Fruit fly (Drosophila melanogaster) whole organism, embryonic: ENCODE results near the gene CG14882.
A peak's percentile ranks its signal among the peaks of the same experiment; 100 is the strongest.

ENCODE experiments used
- Atf6 ChIP-seq: fragments of 200-800 bp; sonication (Bioruptor generic); IDR thresholded peaks from 2 replicates; pipeline ENCODE4 v1.3.6; 2022; ENCODE audit warnings: missing biosample characterization, missing genetic modification characterization
- B-H1 ChIP-seq: fragments of 200-800 bp; sonication (Bioruptor generic); IDR thresholded peaks from 3 replicates; pipeline ENCODE4 v1.3.6; 2022; ENCODE audit warnings: missing biosample characterization, missing genetic modification characterization
- CG11085 ChIP-seq: fragments of 200-800 bp; sonication (Bioruptor generic); IDR thresholded peaks from 2 replicates; pipeline ENCODE4 v1.3.6; 2022; ENCODE audit warnings: missing biosample characterization, missing genetic modification characterization
- CG12942 ChIP-seq: fragments of 200-800 bp; sonication (Bioruptor generic); optimal IDR thresholded peaks from 3 replicates; lab custom pipeline; 2016; ENCODE audit warnings: missing biosample characterization, missing genetic modification characterization
- CG14441 ChIP-seq: fragments of 200-800 bp; sonication (Bioruptor generic); IDR thresholded peaks from 2 replicates; pipeline ENCODE4 v1.3.6; 2022; ENCODE audit warnings: missing biosample characterization, missing genetic modification characterization
- CG1647 ChIP-seq: fragments of 200-800 bp; sonication (Bioruptor generic); optimal IDR thresholded peaks from 3 replicates; lab custom pipeline; 2016; ENCODE audit warnings: missing biosample characterization, missing genetic modification characterization
- CG2712 ChIP-seq: fragments of 200-800 bp; optimal IDR thresholded peaks from 3 replicates; lab custom pipeline; 2019; ENCODE audit warnings: missing biosample characterization, mild to moderate bottlenecking, missing genetic modification characterization, moderate library complexity
- CG2889 ChIP-seq: fragments of 200-800 bp; sonication (Bioruptor generic); IDR thresholded peaks from 3 replicates; pipeline ENCODE4 v1.3.6; 2022; ENCODE audit warnings: missing biosample characterization, missing genetic modification characterization
- CG31224 ChIP-seq: fragments of 200-800 bp; sonication (Bioruptor generic); IDR thresholded peaks from 2 replicates; pipeline ENCODE4 v1.3.6; 2022; ENCODE audit warnings: missing biosample characterization, missing genetic modification characterization
- CG3281 ChIP-seq: fragments of 200-800 bp; sonication (Bioruptor generic); optimal IDR thresholded peaks from 3 replicates; lab custom pipeline; 2017; ENCODE audit warnings: missing biosample characterization, mild to moderate bottlenecking, missing genetic modification characterization
- CG33213 ChIP-seq: fragments of 200-800 bp; sonication (Bioruptor generic); optimal IDR thresholded peaks from 3 replicates; lab custom pipeline; 2016; ENCODE audit warnings: missing biosample characterization, missing genetic modification characterization
- CG33557 ChIP-seq: fragments of 200-800 bp; sonication (Bioruptor generic); optimal IDR thresholded peaks from 2 replicates; lab custom pipeline; 2019; ENCODE audit warnings: missing biosample characterization, mild to moderate bottlenecking, missing genetic modification characterization, moderate library complexity
- CG42726 ChIP-seq: fragments of 200-800 bp; sonication (Bioruptor generic); IDR thresholded peaks from 2 replicates; pipeline ENCODE4 v1.3.6; 2022; ENCODE audit warnings: missing biosample characterization, missing genetic modification characterization; ENCODE audit not compliant: partially characterized antibody
- CG4328 ChIP-seq: fragments of 200-800 bp; sonication (Bioruptor generic); optimal IDR thresholded peaks from 3 replicates; lab custom pipeline; 2017; ENCODE audit warnings: missing biosample characterization, missing genetic modification reagents, missing genetic modification characterization
- CG7928 ChIP-seq: fragments of 200-800 bp; sonication (Bioruptor generic); optimal IDR thresholded peaks from 2 replicates; lab custom pipeline; 2017; ENCODE audit warnings: missing biosample characterization, mild to moderate bottlenecking, missing genetic modification characterization
- CG9215 ChIP-seq: fragments of 200-800 bp; sonication (Bioruptor generic); IDR thresholded peaks from 2 replicates; pipeline ENCODE4 v1.3.6; 2022; ENCODE audit warnings: missing biosample characterization, missing genetic modification characterization
- D19A ChIP-seq: fragments of 200-800 bp; optimal IDR thresholded peaks from 3 replicates; lab custom pipeline; 2019; ENCODE audit warnings: missing biosample characterization, mild to moderate bottlenecking, missing genetic modification characterization, moderate library complexity
- Eip74EF ChIP-seq, 2 experiments: fragments of 200-800 bp in 1 of 2; fragments of >200 bp in 1 of 2; sonication (Bioruptor generic) in 1 of 2; optimal IDR thresholded peaks; 2 replicates each; lab custom pipeline; 2017 to 2019; ENCODE audit warnings: missing biosample characterization in 2 of 2, missing genetic modification characterization in 2 of 2, mild to moderate bottlenecking in 1 of 2, moderate library complexity in 1 of 2
- Ets65A ChIP-seq: fragments of 200-800 bp; sonication (Bioruptor generic); peaks from one replicate; lab custom pipeline; 2016; ENCODE audit warnings: missing biosample characterization, missing genetic modification characterization
- Gug ChIP-seq: fragments of 200-800 bp; sonication (Bioruptor generic); IDR thresholded peaks from 4 replicates; pipeline ENCODE4 v1.3.6; 2022; ENCODE audit warnings: missing biosample characterization, missing genetic modification characterization
- Hmr ChIP-seq: fragments of 200-800 bp; sonication (Bioruptor generic); optimal IDR thresholded peaks from 3 replicates; lab custom pipeline; 2017; ENCODE audit warnings: mild to moderate bottlenecking, missing biosample characterization, missing genetic modification reagents, missing genetic modification characterization
- Hr3 ChIP-seq: fragments of 200-800 bp; sonication (Bioruptor generic); optimal IDR thresholded peaks from 3 replicates; lab custom pipeline; 2016; ENCODE audit warnings: missing biosample characterization, missing genetic modification characterization
- Kr ChIP-seq: fragments of 200-800 bp; sonication (Bioruptor generic); optimal IDR thresholded peaks from 2 replicates; lab custom pipeline; 2017; ENCODE audit warnings: missing biosample characterization, mild to moderate bottlenecking, missing genetic modification characterization
- Med ChIP-seq: fragments of 200-800 bp; sonication (Bioruptor generic); peaks from one replicate; lab custom pipeline; 2016; ENCODE audit warnings: missing biosample characterization, missing genetic modification characterization, mild to moderate bottlenecking, inconsistent platforms, moderate library complexity
- al ChIP-seq: fragments of 200-800 bp; sonication (Bioruptor generic); IDR thresholded peaks from 2 replicates; pipeline ENCODE4 v1.3.6; 2022; ENCODE audit warnings: missing biosample characterization, missing genetic modification characterization
- ase ChIP-seq: fragments of 200-800 bp; sonication (Bioruptor generic); IDR thresholded peaks from 3 replicates; pipeline ENCODE4 v1.3.6; 2022; ENCODE audit warnings: missing biosample characterization, missing genetic modification characterization
- az2 ChIP-seq: fragments of 200-800 bp; sonication (Bioruptor generic); optimal IDR thresholded peaks from 3 replicates; lab custom pipeline; 2016; ENCODE audit warnings: missing biosample characterization, missing genetic modification characterization
- bcd ChIP-seq: fragments of 200-800 bp; sonication (Bioruptor generic); optimal IDR thresholded peaks from 2 replicates; lab custom pipeline; 2017; ENCODE audit warnings: missing biosample characterization, mild to moderate bottlenecking, missing genetic modification characterization
- bsh ChIP-seq, 2 experiments: fragments of 200-800 bp; sonication (Bioruptor generic); optimal IDR thresholded peaks; 2 replicates each; lab custom pipeline; 2017 to 2018; ENCODE audit warnings: mild to moderate bottlenecking in 2 of 2, missing biosample characterization in 2 of 2, missing genetic modification characterization in 2 of 2, moderate library complexity in 1 of 2
- chif ChIP-seq, 2 experiments: fragments of 200-800 bp; sonication (Bioruptor generic); optimal IDR thresholded peaks; 3 replicates each; lab custom pipeline; 2016; ENCODE audit warnings: missing biosample characterization in 2 of 2, missing genetic modification characterization in 2 of 2
- chinmo ChIP-seq: fragments of 200-800 bp; sonication (Bioruptor generic); IDR thresholded peaks from 4 replicates; pipeline ENCODE4 v1.3.6; 2022; ENCODE audit warnings: missing biosample characterization, missing genetic modification characterization; ENCODE audit not compliant: partially characterized antibody
- ci ChIP-seq: fragments of 200-800 bp; sonication (Bioruptor generic); IDR thresholded peaks from 3 replicates; pipeline ENCODE4 v1.3.6; 2022; ENCODE audit warnings: missing biosample characterization, missing genetic modification characterization
- disco-r ChIP-seq: fragments of 200-800 bp; sonication (Bioruptor generic); optimal IDR thresholded peaks from 2 replicates; lab custom pipeline; 2016; ENCODE audit warnings: missing biosample characterization, missing genetic modification characterization
- dmrt99B ChIP-seq: fragments of 200-800 bp; sonication (Bioruptor generic); optimal IDR thresholded peaks from 2 replicates; lab custom pipeline; 2018; ENCODE audit warnings: missing biosample characterization, mild to moderate bottlenecking, missing genetic modification characterization, moderate library complexity
- gsb-n ChIP-seq: fragments of 200-800 bp; sonication (Bioruptor generic); optimal IDR thresholded peaks from 3 replicates; lab custom pipeline; 2018; ENCODE audit warnings: missing biosample characterization, mild to moderate bottlenecking, missing genetic modification characterization
- h ChIP-seq: fragments of >200 bp; optimal IDR thresholded peaks from 2 replicates; lab custom pipeline; 2017
- lmd ChIP-seq: fragments of 200-800 bp; sonication (Bioruptor generic); IDR thresholded peaks from 2 replicates; pipeline ENCODE4 v1.3.6; 2022; ENCODE audit warnings: missing biosample characterization, missing genetic modification characterization
- pb ChIP-seq: fragments of 200-800 bp; sonication (Bioruptor generic); optimal IDR thresholded peaks from 3 replicates; lab custom pipeline; 2016; ENCODE audit warnings: missing biosample characterization, missing genetic modification characterization
- sens ChIP-seq: fragments of 200-800 bp; sonication (Bioruptor generic); peaks from one replicate; lab custom pipeline; 2016; ENCODE audit warnings: missing biosample characterization, missing genetic modification characterization
- seq ChIP-seq: fragments of 200-800 bp; sonication (Bioruptor generic); IDR thresholded peaks from 2 replicates; pipeline ENCODE4 v1.3.6; 2022; ENCODE audit warnings: missing biosample characterization, missing genetic modification characterization
- sim ChIP-seq: fragments of 200-800 bp; sonication (Bioruptor generic); IDR thresholded peaks from 2 replicates; pipeline ENCODE4 v1.3.6; 2022; ENCODE audit warnings: missing biosample characterization, missing genetic modification characterization
- ssp ChIP-seq: fragments of 200-800 bp; sonication (Bioruptor generic); IDR thresholded peaks from 2 replicates; pipeline ENCODE4 v1.3.6; 2022; ENCODE audit warnings: missing biosample characterization, missing genetic modification characterization
- twi ChIP-seq: fragments of 200-800 bp; optimal IDR thresholded peaks from 2 replicates; lab custom pipeline; 2019; ENCODE audit warnings: missing biosample characterization, mild to moderate bottlenecking, missing genetic modification characterization, moderate library complexity
- unpg ChIP-seq: fragments of 200-800 bp; sonication (Bioruptor generic); optimal IDR thresholded peaks from 3 replicates; lab custom pipeline; 2018; ENCODE audit warnings: missing biosample characterization, mild to moderate bottlenecking, missing genetic modification characterization, moderate library complexity

Gene CG14882

DNA sequence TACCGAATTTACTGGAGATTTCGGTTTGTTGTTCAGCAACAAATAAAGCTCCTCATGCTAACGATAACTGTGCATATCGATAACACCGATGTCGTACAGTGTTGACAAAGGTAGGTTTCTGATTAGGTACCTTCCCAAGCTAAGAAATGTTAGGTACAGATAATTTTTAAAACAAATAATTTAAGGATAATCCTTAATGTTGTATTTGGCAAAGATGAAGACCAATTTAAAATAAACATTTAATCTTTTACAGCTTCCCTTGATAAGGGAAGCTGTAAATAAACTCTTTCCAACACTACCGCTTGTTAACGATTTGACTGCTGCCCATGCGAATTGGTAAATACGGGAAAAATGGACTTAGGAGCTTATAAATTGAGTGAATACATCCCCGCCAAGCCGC, at the start of gene CG14882, which contains the start of gene Ttc1 (continued):
- TF ChIP-seq chinmo (GFP tag; lab: Robert Waterston, UW) (no peak), twi (tag; lab: Kevin White, UChicago) (peak; percentile 52), Hr3 (GFP tag; lab: Kevin White, UChicago) (peak; percentile 86), CG1647 (GFP tag; lab: Kevin White, UChicago) (peak; percentile 83), B-H1 (GFP tag; lab: Robert Waterston, UW) (peak; percentile 73), Med (peak; percentile 97), Atf6 (GFP tag; lab: Robert Waterston, UW) (peak; percentile 95), disco-r (GFP tag; lab: Kevin White, UChicago) (peak; percentile 68), CG42726 (GFP tag; lab: Robert Waterston, UW) (no peak), seq (GFP tag; lab: Robert Waterston, UW) (peak; percentile 91), CG3281 (GFP tag; lab: Kevin White, UChicago) (peak; percentile 73), ci (GFP tag; lab: Robert Waterston, UW) (peak; percentile 95), CG11085 (GFP tag; lab: Robert Waterston, UW) (peak; percentile 88), h (lab: Kevin White, UChicago) (no peak), bsh (GFP tag; optimal IDR thresholded peaks at IDR 0.05; lab: Kevin White, UChicago) (peak; percentile 45 to 90), D19A (tag; lab: Kevin White, UChicago) (no peak), CG7928 (GFP tag; lab: Kevin White, UChicago) (peak; percentile 7), Eip74EF (GFP tag; optimal IDR thresholded peaks at IDR 0.05; lab: Kevin White, UChicago) (no peak), az2 (GFP tag; lab: Kevin White, UChicago) (peak; percentile 90), CG31224 (GFP tag; lab: Robert Waterston, UW) (peak; percentile 38), unpg (GFP tag; lab: Kevin White, UChicago) (peak; percentile 86), Gug (GFP tag; lab: Robert Waterston, UW) (no peak; the same call in 2 of the 4 replicates), CG2889 (GFP tag; lab: Robert Waterston, UW) (peak; percentile 91), sens (GFP tag; lab: Kevin White, UChicago) (peak; percentile 98), CG33557 (GFP tag; lab: Kevin White, UChicago) (peak; percentile 66), bcd (GFP tag; lab: Kevin White, UChicago) (no peak), Hmr (GFP tag; lab: Kevin White, UChicago) (no peak), pb (no peak), al (GFP tag; lab: Robert Waterston, UW) (peak; percentile 59), CG4328 (GFP tag; lab: Kevin White, UChicago) (peak; percentile 38)

dm6 chr3R:16394531-16394930, 48.5 kb upstream of the CG14882 start:
- TF ChIP-seq CG14441 (GFP tag; lab: Robert Waterston, UW) = peak; percentile 20; the same call in 1 of the 2 replicates
- no peak for TF ChIP-seq lmd
- TF ChIP-seq, all 482 proteins: peak for 1

DNA sequence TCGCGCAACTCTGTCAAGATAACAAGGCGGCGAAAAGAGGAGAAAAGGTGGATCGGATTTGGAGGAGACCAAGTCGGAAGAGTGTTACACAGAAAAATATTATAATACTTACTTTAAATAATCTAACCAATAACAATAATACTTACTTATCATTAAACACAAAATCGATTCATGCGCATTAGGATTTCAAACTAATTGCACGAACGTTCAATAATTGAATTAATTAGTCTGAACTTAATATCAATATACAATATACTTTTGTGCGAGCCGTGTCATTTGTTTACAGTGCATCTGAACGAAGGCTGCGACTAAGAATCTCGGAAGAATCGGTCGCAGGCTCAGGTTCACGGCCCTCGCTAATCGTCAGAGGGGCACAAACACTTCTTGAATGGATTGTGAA, 47.6 kb upstream of the CG14882 start:
- TF ChIP-seq dmrt99B = no peak
- TF ChIP-seq CG2712 (tag; lab: Kevin White, UChicago) = no peak
- no peak for TF ChIP-seq Kr (GFP tag; lab: Kevin White, UChicago)
- TF ChIP-seq CG12942 (GFP tag; lab: Kevin White, UChicago) = no peak
- no peak for TF ChIP-seq sim (GFP tag; lab: Robert Waterston, UW)
- TF ChIP-seq CG9215 (GFP tag; lab: Robert Waterston, UW) = no peak
- no peak for TF ChIP-seq CG14441 (GFP tag; lab: Robert Waterston, UW)
- no peak for TF ChIP-seq gsb-n
- no peak for TF ChIP-seq chif (GFP tag; optimal IDR thresholded peaks at IDR 0.05; lab: Kevin White, UChicago)
- no peak for TF ChIP-seq ssp (GFP tag; lab: Robert Waterston, UW)
- no peak for TF ChIP-seq ase (GFP tag; lab: Robert Waterston, UW)
- TF ChIP-seq CG33213 (GFP tag; lab: Kevin White, UChicago) = no peak
- no peak for TF ChIP-seq Ets65A (GFP tag; lab: Kevin White, UChicago)
